Worm (Caenorhabditis elegans) whole organism, L4 larva: ENCODE data around the gene mek-1.

Experiments used
- fkh-10 ChIP-seq: fragments of 150-350 bp; optimal IDR thresholded peaks from 2 replicates; lab custom pipeline; 2014; ENCODE audit warnings: missing biosample characterization, missing genetic modification reagents, missing genetic modification characterization
- jun-1 ChIP-seq: fragments of 150-350 bp; optimal IDR thresholded peaks from 2 replicates; lab custom pipeline; 2014; ENCODE audit warnings: missing biosample characterization, missing genetic modification reagents, missing genetic modification characterization
- saeg-2 ChIP-seq: fragments of 200-800 bp; sonication (Bioruptor generic); IDR thresholded peaks from 2 replicates; pipeline ENCODE4 v1.3.6; 2022; ENCODE audit warnings: missing genetic modification reagents, missing genetic modification characterization, missing compliant biosample characterization
- snpc-4 ChIP-seq: fragments of 150-350 bp; optimal IDR thresholded peaks from 2 replicates; lab custom pipeline; 2014; ENCODE audit warnings: missing biosample characterization, missing genetic modification characterization

DNA sequence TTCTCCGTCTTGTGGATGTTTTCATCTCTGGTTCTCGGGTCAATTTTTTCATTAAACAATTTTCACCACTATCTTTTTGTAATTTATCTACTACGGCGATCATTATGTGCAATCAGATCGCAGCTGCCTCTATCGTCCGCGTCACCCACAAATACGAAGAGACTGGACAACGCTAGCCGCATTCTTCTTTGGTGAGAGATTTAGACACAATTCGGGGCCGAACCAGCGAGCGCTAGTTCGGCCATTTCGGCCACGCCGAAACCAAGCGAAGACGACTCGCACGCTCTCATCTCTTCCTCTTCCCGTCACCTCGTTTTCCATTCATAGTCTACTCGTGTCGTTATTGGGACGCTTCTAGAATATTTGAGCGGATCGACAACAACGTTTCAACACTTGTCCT, 6.7 kb downstream of the mek-1 start, which contains the start of gene gly-12:
- TF ChIP-seq snpc-4 (tag; lab: Kevin White, UChicago) = no peak
- TF ChIP-seq saeg-2 = no peak
- TF ChIP-seq fkh-10 (GFP tag; lab: Kevin White, UChicago) = no peak
- no peak for TF ChIP-seq jun-1 (tag; lab: Kevin White, UChicago)
